Worm (Caenorhabditis elegans): ENCODE results near the gene ttr-34.

- TF ChIP-seq lsy-2 (tag; optimal IDR thresholded peaks at IDR 0.05) (no peak), unc-130 (GFP tag; optimal IDR thresholded peaks at IDR 0.05) (no peak), arid-1 (GFP tag; conservative IDR thresholded peaks at IDR 0.05) (no peak), pqm-1 (tag; optimal IDR thresholded peaks at IDR 0.05) (no peak), nhr-6 (tag; optimal IDR thresholded peaks at IDR 0.05) (no peak), jun-1 (tag; optimal IDR thresholded peaks at IDR 0.05) (no peak), fkh-10 (GFP tag; optimal IDR thresholded peaks at IDR 0.05) (no peak), php-3 (GFP tag; IDR thresholded peaks at IDR 0.05) (no peak), nhr-77 (tag; optimal IDR thresholded peaks at IDR 0.05) (no peak), daf-16 (GFP tag; optimal IDR thresholded peaks at IDR 0.05) (no peak), daf-16 (tag; optimal IDR thresholded peaks at IDR 0.05) (no peak), ctbp-1 (GFP tag; IDR thresholded peaks at IDR 0.05) (no peak), nhr-111 (GFP tag; optimal IDR thresholded peaks at IDR 0.05) (no peak)
Observed at ce11 chrX:13100410-13100809, 39.2 kb upstream of the ttr-34 start, which contains the start of gene R03G8.6.

Measured in whole organism, L4 larva.